Worm (Caenorhabditis elegans) whole organism, early embryonic: ENCODE results near the gene K09F6.3.
"Not testable (repeated sequence)": the region's sequence is repeated elsewhere in the genome, so short reads cannot be mapped to it uniquely, and the experiment has no call there.

Experiments used
- B0310.2 ChIP-seq: sonication (generic microtip); optimal IDR thresholded peaks from 2 replicates; lab custom pipeline; 2016; ENCODE audit warnings: mild to moderate bottlenecking, missing genetic modification characterization, missing compliant biosample characterization
- F13C5.2 ChIP-seq: sonication (generic microtip); optimal IDR thresholded peaks from 2 replicates; lab custom pipeline; 2017; ENCODE audit warnings: mild to moderate bottlenecking, missing genetic modification characterization, inconsistent platforms, missing compliant biosample characterization
- aly-1 ChIP-seq: sonication (generic microtip); optimal IDR thresholded peaks from 2 replicates; lab custom pipeline; 2016; ENCODE audit warnings: missing genetic modification characterization, missing compliant biosample characterization
- ama-1 ChIP-seq: fragments of 150-350 bp; optimal IDR thresholded peaks from 2 replicates; lab custom pipeline; 2014
- ceh-13 ChIP-seq: fragments of 200-800 bp; sonication (Bioruptor generic); optimal IDR thresholded peaks from 2 replicates; lab custom pipeline; 2018; ENCODE audit warnings: mild to moderate bottlenecking, missing genetic modification characterization, missing compliant biosample characterization
- ceh-36 ChIP-seq: sonication (generic microtip); optimal IDR thresholded peaks from 2 replicates; lab custom pipeline; 2016; ENCODE audit warnings: missing genetic modification characterization, inconsistent platforms, missing compliant biosample characterization
- ets-7 ChIP-seq: sonication (generic microtip); optimal IDR thresholded peaks from 2 replicates; lab custom pipeline; 2016; ENCODE audit warnings: missing genotype, missing genetic modification characterization, missing compliant biosample characterization
- flt-1 ChIP-seq: fragments of 200-800 bp; sonication (Bioruptor generic); IDR thresholded peaks from 2 replicates; pipeline ENCODE4 v1.3.6; 2022; ENCODE audit warnings: missing genetic modification characterization, missing compliant biosample characterization
- hmbx-1 ChIP-seq: sonication (generic microtip); optimal IDR thresholded peaks from 2 replicates; lab custom pipeline; 2016; ENCODE audit warnings: mild to moderate bottlenecking, missing genetic modification characterization, missing compliant biosample characterization
- hmg-4 ChIP-seq: fragments of 200-800 bp; sonication (Bioruptor generic); optimal IDR thresholded peaks from 2 replicates; lab custom pipeline; 2018; ENCODE audit warnings: mild to moderate bottlenecking, missing genetic modification characterization, missing compliant biosample characterization
- hnd-1 ChIP-seq: sonication (generic microtip); optimal IDR thresholded peaks from 2 replicates; lab custom pipeline; 2016; ENCODE audit warnings: missing genetic modification characterization, missing compliant biosample characterization
- pes-1 ChIP-seq: fragments of 200-800 bp; sonication (Bioruptor generic); IDR thresholded peaks from 2 replicates; pipeline ENCODE4 v1.3.6; 2022; ENCODE audit warnings: missing genetic modification reagents, missing genetic modification characterization, missing compliant biosample characterization
- scrt-1 ChIP-seq: fragments of 200-800 bp; sonication (Bioruptor generic); IDR thresholded peaks from 2 replicates; pipeline ENCODE4 v1.3.6; 2022; ENCODE audit warnings: missing genetic modification characterization, missing compliant biosample characterization
- sea-1 ChIP-seq: fragments of 200-800 bp; sonication (Bioruptor generic); conservative IDR thresholded peaks from 2 replicates; pipeline ENCODE4 v1.3.6; 2022; ENCODE audit warnings: missing genetic modification characterization, missing compliant biosample characterization
- tbx-11 ChIP-seq: fragments of 200-800 bp; sonication (Bioruptor generic); IDR thresholded peaks from 2 replicates; pipeline ENCODE4 v1.3.6; 2022; ENCODE audit warnings: missing genetic modification characterization, missing compliant biosample characterization
- tbx-37 ChIP-seq: fragments of 200-800 bp; sonication (Bioruptor generic); conservative IDR thresholded peaks from 2 replicates; pipeline ENCODE4 v1.3.6; 2022; ENCODE audit warnings: missing genetic modification reagents, missing genetic modification characterization, missing compliant biosample characterization
- tra-4 ChIP-seq: sonication (generic microtip); optimal IDR thresholded peaks from 2 replicates; lab custom pipeline; 2017; ENCODE audit warnings: missing genetic modification characterization, missing compliant biosample characterization

The K09F6.3 gene

DNA sequence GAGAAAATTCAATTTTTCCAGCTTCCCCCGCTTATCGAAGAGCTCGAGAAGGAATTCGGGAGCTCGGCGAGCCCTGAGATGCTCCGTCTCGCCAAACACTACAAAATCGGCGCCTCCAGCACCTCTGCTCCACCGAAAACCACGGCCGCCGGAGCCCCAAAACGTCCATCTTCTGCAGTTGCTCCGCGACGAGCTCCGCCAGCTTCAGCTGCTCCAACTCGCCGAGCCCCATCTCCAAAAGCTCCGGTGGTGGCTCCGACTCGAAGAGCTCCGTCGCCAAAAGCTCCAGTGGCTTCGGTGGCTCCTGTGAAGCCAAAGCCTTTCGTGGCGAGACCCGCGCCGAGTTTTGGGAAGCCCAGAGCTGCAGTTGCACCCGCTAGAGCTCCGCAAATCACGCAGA is 3.3 kb upstream of the K09F6.3 start:
- no peak for TF ChIP-seq ama-1 (lab: Kevin White, UChicago)
- TF ChIP-seq scrt-1 (GFP tag; lab: Robert Waterston, UW), result no peak
- no peak for TF ChIP-seq ceh-36 (tag; lab: Kevin White, UChicago)
- TF ChIP-seq pes-1 (GFP tag; lab: Robert Waterston, UW), result no peak

DNA sequence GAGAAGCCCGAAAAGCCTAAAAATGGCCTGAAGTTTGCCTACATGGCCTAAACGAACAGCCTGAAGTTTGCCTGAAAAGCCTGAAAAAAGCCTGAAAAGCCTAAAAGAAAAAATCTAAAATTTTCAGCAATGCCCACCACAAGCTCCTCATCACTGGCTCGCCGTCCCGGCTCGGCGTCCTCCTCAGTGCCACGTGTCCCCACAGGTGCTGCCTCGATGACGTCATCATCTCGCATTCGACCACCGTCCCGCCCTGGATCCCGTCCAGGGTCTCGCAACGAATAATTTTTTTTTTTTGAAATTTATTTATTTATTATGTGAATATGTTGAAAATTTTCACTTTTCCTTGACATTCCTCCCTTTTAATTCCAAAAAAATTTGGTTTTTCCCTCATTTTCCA is 1.3 kb upstream of the K09F6.3 start:
- TF ChIP-seq tra-4 (no peak), ceh-13 (no peak), scrt-1 (GFP tag; lab: Robert Waterston, UW) (no peak), pes-1 (GFP tag; lab: Robert Waterston, UW) (no peak), hnd-1 (tag; lab: Kevin White, UChicago) (no peak), tbx-37 (GFP tag; lab: Robert Waterston, UW) (no peak), hmg-4 (GFP tag; lab: Kevin White, UChicago) (no peak)

DNA sequence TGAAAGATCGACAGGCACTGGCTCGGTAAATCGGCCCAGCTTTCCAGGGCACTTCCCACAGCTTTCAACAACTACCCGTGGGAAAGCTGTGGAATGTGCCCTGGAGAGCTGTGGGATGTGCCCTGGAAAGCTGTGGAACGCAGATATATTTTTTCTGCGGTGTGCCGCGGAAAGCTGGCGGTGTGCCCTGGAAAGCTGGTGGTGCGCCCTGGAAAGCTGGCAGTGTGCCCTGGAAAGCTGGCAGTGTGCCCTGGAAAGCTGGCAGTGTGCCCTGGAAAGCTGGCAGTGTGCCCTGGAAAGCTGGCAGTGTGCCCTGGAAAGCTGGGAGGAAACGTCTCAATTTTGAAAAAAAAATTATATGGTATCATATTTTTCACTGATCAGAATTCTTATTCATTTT is 18.8 kb downstream of the K09F6.3 start:
- no peak for TF ChIP-seq hmbx-1
- TF ChIP-seq hmg-4 (GFP tag; lab: Kevin White, UChicago), result no peak
- no peak for TF ChIP-seq tra-4
- no peak for TF ChIP-seq ceh-36 (tag; lab: Kevin White, UChicago)
- TF ChIP-seq B0310.2 (tag; lab: Kevin White, UChicago), result no peak
- no peak for TF ChIP-seq sea-1
- no peak for TF ChIP-seq pes-1 (GFP tag; lab: Robert Waterston, UW)
- TF ChIP-seq hnd-1 (tag; lab: Kevin White, UChicago), result no peak
- no peak for TF ChIP-seq scrt-1 (GFP tag; lab: Robert Waterston, UW)
- no peak for TF ChIP-seq tbx-11 (GFP tag; lab: Robert Waterston, UW)
- no peak for TF ChIP-seq aly-1 (tag; lab: Kevin White, UChicago)
- no peak for TF ChIP-seq ama-1 (lab: Kevin White, UChicago)
- no peak for TF ChIP-seq ceh-13
- no peak for TF ChIP-seq tbx-37 (GFP tag; lab: Robert Waterston, UW)

DNA sequence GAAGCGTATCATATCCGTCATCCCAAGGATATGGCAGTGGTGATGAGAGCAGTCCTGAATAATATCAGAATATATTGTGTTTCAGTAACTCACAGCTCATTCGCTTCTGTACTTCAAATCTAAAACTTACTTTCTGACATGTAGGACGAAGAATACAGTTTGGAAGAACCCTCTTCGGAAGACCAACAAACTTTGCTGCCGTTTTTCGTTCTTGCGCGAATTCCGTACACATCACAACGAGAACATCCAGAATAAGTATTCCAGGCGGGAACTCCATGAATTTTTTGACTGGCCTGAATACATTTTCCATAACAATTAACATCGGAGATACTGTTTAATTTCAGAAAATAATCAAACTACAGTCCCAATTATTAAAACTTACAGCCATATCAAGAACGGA is 22.5 kb downstream of the K09F6.3 start, which contains the start of gene K09F6.15:
Gene K09F6.15 (minus strand): TSS at position 101 of the 400 bp plus-strand sequence.
- no peak for TF ChIP-seq ceh-13
- TF ChIP-seq scrt-1 (GFP tag; lab: Robert Waterston, UW), result no peak
- no peak for TF ChIP-seq pes-1 (GFP tag; lab: Robert Waterston, UW)
- no peak for TF ChIP-seq tra-4
- TF ChIP-seq aly-1 (tag; lab: Kevin White, UChicago), result no peak
- no peak for TF ChIP-seq sea-1
- TF ChIP-seq ets-7 (tag; lab: Kevin White, UChicago), result no peak
- no peak for TF ChIP-seq flt-1 (GFP tag; lab: Robert Waterston, UW)
- TF ChIP-seq tbx-37 (GFP tag; lab: Robert Waterston, UW), result no peak
- no peak for TF ChIP-seq ceh-36 (tag; lab: Kevin White, UChicago)
- TF ChIP-seq hmg-4 (GFP tag; lab: Kevin White, UChicago), result no peak
- TF ChIP-seq ama-1 (lab: Kevin White, UChicago), result no peak
- TF ChIP-seq B0310.2 (tag; lab: Kevin White, UChicago), result no peak
- no peak for TF ChIP-seq hmbx-1
- no peak for TF ChIP-seq tbx-11 (GFP tag; lab: Robert Waterston, UW)

DNA sequence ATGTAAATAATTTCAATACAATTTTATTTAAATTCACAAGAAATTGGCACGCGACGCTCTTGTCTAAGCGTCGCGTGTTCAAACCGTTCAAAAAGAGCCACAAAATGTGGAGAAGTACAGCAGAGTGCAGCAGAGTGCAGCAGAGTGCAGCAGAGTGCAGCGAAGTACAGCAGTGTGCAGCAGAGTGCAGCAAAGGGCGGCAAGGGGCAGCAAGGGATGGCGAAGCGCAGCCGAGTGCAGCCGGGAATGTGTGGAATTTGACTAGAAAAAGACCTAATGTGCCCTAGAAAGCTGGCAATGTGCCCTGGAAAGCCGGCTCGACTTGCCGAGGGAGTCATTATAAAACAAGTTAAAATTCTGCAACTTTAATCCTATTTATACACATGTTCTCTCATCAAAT is 24.3 kb downstream of the K09F6.3 start, which contains the start of gene K09F6.6:
Gene K09F6.6 (minus strand): TSS at position 43 of the 400 bp plus-strand sequence.
- TF ChIP-seq tra-4, result no peak
- no peak for TF ChIP-seq flt-1 (GFP tag; lab: Robert Waterston, UW)
- TF ChIP-seq ets-7 (tag; lab: Kevin White, UChicago), result no peak
- TF ChIP-seq scrt-1 (GFP tag; lab: Robert Waterston, UW), result no peak
- no peak for TF ChIP-seq hmg-4 (GFP tag; lab: Kevin White, UChicago)
- no peak for TF ChIP-seq hnd-1 (tag; lab: Kevin White, UChicago)
- TF ChIP-seq sea-1, result no peak
- TF ChIP-seq B0310.2 (tag; lab: Kevin White, UChicago), result no peak
- no peak for TF ChIP-seq aly-1 (tag; lab: Kevin White, UChicago)

DNA sequence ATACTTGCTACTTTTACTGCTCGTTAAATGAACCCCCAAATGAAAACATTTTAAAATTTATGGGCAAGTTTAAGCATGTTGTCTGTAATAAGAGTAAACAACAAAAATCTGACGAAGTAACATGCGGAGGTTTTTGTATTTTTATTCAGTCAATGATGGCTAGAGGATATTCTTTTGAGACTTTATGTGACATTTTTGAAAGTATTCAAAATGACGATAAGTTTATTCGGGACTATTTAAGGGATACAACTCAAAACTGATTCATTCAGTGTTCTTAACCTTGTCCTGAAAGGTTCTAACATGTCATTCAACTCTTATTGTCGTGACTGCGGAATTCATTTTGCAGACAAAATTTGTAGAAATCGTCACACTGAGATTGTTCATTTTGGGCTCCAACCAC is 24.9 kb downstream of the K09F6.3 start, which contains the start of gene K09F6.11:
Gene K09F6.11 (plus strand): TSS at position 301 of the 400 bp plus-strand sequence.
- TF ChIP-seq hnd-1 (tag; lab: Kevin White, UChicago), result no peak
- TF ChIP-seq tra-4, result no peak
- no peak for TF ChIP-seq scrt-1 (GFP tag; lab: Robert Waterston, UW)
- TF ChIP-seq ceh-36 (tag; lab: Kevin White, UChicago), result no peak
- TF ChIP-seq B0310.2 (tag; lab: Kevin White, UChicago), result no peak
- TF ChIP-seq ama-1 (lab: Kevin White, UChicago), result no peak
- TF ChIP-seq tbx-37 (GFP tag; lab: Robert Waterston, UW), result no peak
- TF ChIP-seq sea-1, result no peak
- TF ChIP-seq tbx-11 (GFP tag; lab: Robert Waterston, UW), result no peak

DNA sequence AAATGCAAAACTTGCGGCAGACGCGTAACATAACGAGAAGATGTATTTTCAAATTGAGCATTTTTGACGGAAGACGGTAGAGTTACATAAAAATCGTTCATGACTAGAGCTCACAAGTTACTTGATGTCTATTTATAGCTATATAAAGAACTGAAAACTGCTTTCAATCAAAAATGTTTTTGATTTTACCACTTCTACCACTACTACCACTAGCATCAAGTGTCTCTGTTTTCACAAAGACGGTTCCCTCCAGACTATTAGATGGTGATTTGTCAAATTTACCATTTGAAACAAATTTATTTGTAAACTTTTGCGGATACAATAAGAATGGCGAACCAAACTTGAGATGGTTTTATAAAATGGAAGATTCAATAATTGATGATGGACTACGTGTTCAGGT is 27.6 kb downstream of the K09F6.3 start, which contains the start of gene K09F6.9:
Gene K09F6.9 (minus strand): TSS at position 101 of the 400 bp plus-strand sequence.
- not testable (repeated sequence) for TF ChIP-seq scrt-1 (GFP tag; lab: Robert Waterston, UW); hmbx-1; hmg-4 (GFP tag; lab: Kevin White, UChicago)

DNA sequence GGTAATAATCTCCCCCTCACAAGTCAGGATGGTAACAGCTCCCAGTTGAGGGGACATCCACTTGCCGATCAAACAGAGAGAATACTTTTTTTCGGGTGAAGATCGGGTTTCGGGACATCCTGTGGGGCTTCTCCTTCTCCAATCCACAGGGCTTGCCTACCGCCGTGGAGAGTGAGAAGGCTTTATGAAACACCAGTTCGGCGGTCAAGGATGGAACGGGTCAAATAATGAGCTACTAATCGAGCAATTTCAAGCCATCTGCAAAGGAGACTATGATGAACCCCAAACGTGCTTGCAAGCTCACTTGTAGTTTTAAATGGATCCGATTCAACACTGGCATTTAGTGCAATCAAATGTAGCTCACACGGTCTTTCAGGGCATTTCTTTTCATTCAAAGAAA is 29.7 kb downstream of the K09F6.3 start:
- TF ChIP-seq B0310.2 (tag; lab: Kevin White, UChicago) (no peak), scrt-1 (GFP tag; lab: Robert Waterston, UW) (no peak), tbx-11 (GFP tag; lab: Robert Waterston, UW) (no peak), ceh-13 (no peak), hnd-1 (tag; lab: Kevin White, UChicago) (no peak), flt-1 (GFP tag; lab: Robert Waterston, UW) (no peak), tbx-37 (GFP tag; lab: Robert Waterston, UW) (no peak), hmbx-1 (no peak), aly-1 (tag; lab: Kevin White, UChicago) (no peak), ets-7 (tag; lab: Kevin White, UChicago) (no peak), sea-1 (no peak), pes-1 (GFP tag; lab: Robert Waterston, UW) (no peak), hmg-4 (GFP tag; lab: Kevin White, UChicago) (no peak), ceh-36 (tag; lab: Kevin White, UChicago) (no peak), F13C5.2 (tag; lab: Kevin White, UChicago) (no peak), tra-4 (no peak)
